Fruit fly (Drosophila melanogaster): ENCODE data around the gene kek5.
A peak's percentile ranks its signal among the peaks of the same experiment; 100 is the strongest.

Gene kek5

dm6 chrX:19354628-19355101, 1.7 kb downstream of the kek5 start (continued):
- no peak for TF ChIP-seq Doc2 (GFP tag; IDR thresholded peaks at IDR 0.05)
- TF ChIP-seq CG43689 (GFP tag; IDR thresholded peaks at IDR 0.05) = no peak
- TF ChIP-seq az2 (GFP tag; optimal IDR thresholded peaks at IDR 0.05) = peak; percentile 55
- TF ChIP-seq exex (tag; optimal IDR thresholded peaks at IDR 0.05) = no peak
- no peak for TF ChIP-seq odd (GFP tag; optimal IDR thresholded peaks at IDR 0.05)
- peak; percentile 63 for TF ChIP-seq grau (tag; optimal IDR thresholded peaks at IDR 0.05)
- TF ChIP-seq CG3847 (GFP tag; IDR thresholded peaks at IDR 0.05) = 0 out of 2 replicates have a peak, but pooled peaks have one; percentile 16
- peak; percentile 62 for TF ChIP-seq CG15269 (tag; optimal IDR thresholded peaks at IDR 0.05)
- TF ChIP-seq ash1 (GFP tag; optimal IDR thresholded peaks at IDR 0.05) = no peak
- peak; percentile 40 for TF ChIP-seq pb (GFP tag; optimal IDR thresholded peaks at IDR 0.05)
- peak; percentile 20 for TF ChIP-seq Mad (GFP tag; optimal IDR thresholded peaks at IDR 0.05)
- TF ChIP-seq lola (GFP tag; optimal IDR thresholded peaks at IDR 0.05) = peak in 1 of 3 experiments; percentile 68
- peak; percentile 45 for TF ChIP-seq unpg (GFP tag; optimal IDR thresholded peaks at IDR 0.05)
- peak; percentile 83 for TF ChIP-seq Med (GFP tag)
- TF ChIP-seq CG15514 (GFP tag; optimal IDR thresholded peaks at IDR 0.05) = peak; percentile 9
- TF ChIP-seq crol (GFP tag; IDR thresholded peaks at IDR 0.05) = no peak
- peak; percentile 42 for TF ChIP-seq corto (GFP tag; optimal IDR thresholded peaks at IDR 0.05)
- TF ChIP-seq sisA (GFP tag; IDR thresholded peaks at IDR 0.05) = peak; percentile 48; the same call in 1 of the 2 replicates
- 0 out of 3 replicates have a peak, but pooled peaks have one; percentile 13 for TF ChIP-seq zfh1 (GFP tag; IDR thresholded peaks at IDR 0.05)
- TF ChIP-seq ac (GFP tag; optimal IDR thresholded peaks at IDR 0.05) = no peak
- TF ChIP-seq tin (GFP tag; optimal IDR thresholded peaks at IDR 0.05) = peak; percentile 38
- peak; percentile 6 for TF ChIP-seq Fer3 (tag; optimal IDR thresholded peaks at IDR 0.05)
- TF ChIP-seq CG15696 (tag; optimal IDR thresholded peaks at IDR 0.05) = peak; percentile 25
- no peak for TF ChIP-seq al (GFP tag; IDR thresholded peaks at IDR 0.05)
- peak; percentile 11 for TF ChIP-seq Xbp1 (GFP tag; optimal IDR thresholded peaks at IDR 0.05)
- peak; percentile 13 for TF ChIP-seq en (GFP tag; optimal IDR thresholded peaks at IDR 0.05)
- TF ChIP-seq D19A (tag; optimal IDR thresholded peaks at IDR 0.05) = peak; percentile 99
- peak; percentile 49 for TF ChIP-seq fd96Cb (tag; optimal IDR thresholded peaks at IDR 0.05)
- TF ChIP-seq CG11696 (GFP tag; IDR thresholded peaks at IDR 0.05) = no peak
- 0 out of 3 replicates have a peak, but pooled peaks have one; percentile 28 for TF ChIP-seq CG2199 (GFP tag; IDR thresholded peaks at IDR 0.05)
- no peak for TF ChIP-seq CG8359 (GFP tag; optimal IDR thresholded peaks at IDR 0.05; ENCODE audit: borderline replicate concordance)
- TF ChIP-seq CG11398 (GFP tag; optimal IDR thresholded peaks at IDR 0.05) = peak; percentile 42
- TF ChIP-seq D (optimal IDR thresholded peaks at IDR 0.05) = no peak
- peak; percentile 26 for TF ChIP-seq D (GFP tag; optimal IDR thresholded peaks at IDR 0.05)
- TF ChIP-seq Atf6 (GFP tag; IDR thresholded peaks at IDR 0.05) = 0 out of 2 replicates have a peak, but pooled peaks have one; percentile 22
- TF ChIP-seq CG9727 (GFP tag; optimal IDR thresholded peaks at IDR 0.05) = peak; percentile 57
- no peak for TF ChIP-seq Atf3 (GFP tag; optimal IDR thresholded peaks at IDR 0.05)
- TF ChIP-seq sd (tag; optimal IDR thresholded peaks at IDR 0.05) = peak; percentile 6
- TF ChIP-seq CG7963 (GFP tag; IDR thresholded peaks at IDR 0.05; ENCODE audit: partially characterized antibody) = no peak
- TF ChIP-seq Mes4 (GFP tag; optimal IDR thresholded peaks at IDR 0.05) = no peak
- peak; percentile 50 for TF ChIP-seq CG3281 (GFP tag; optimal IDR thresholded peaks at IDR 0.05)
- no peak for TF ChIP-seq cwo (GFP tag; optimal IDR thresholded peaks at IDR 0.05)
- peak; percentile 2 for TF ChIP-seq CG30431 (GFP tag; optimal IDR thresholded peaks at IDR 0.05)
- TF ChIP-seq ind (GFP tag; optimal IDR thresholded peaks at IDR 0.05) = peak; percentile 38
- peak; percentile 46 for TF ChIP-seq CG12769 (tag; optimal IDR thresholded peaks at IDR 0.05)
- TF ChIP-seq CG11723 (GFP tag; optimal IDR thresholded peaks at IDR 0.05) = peak; percentile 14
- TF ChIP-seq CG6254 (GFP tag; optimal IDR thresholded peaks at IDR 0.05) = peak; percentile 16
- peak; percentile 20; the same call in 1 of the 2 replicates for TF ChIP-seq CG10366 (GFP tag; IDR thresholded peaks at IDR 0.05)
- TF ChIP-seq CG11504 (tag; optimal IDR thresholded peaks at IDR 0.05) = peak; percentile 70
- no peak for TF ChIP-seq MBD-R2 (GFP tag; IDR thresholded peaks at IDR 0.05)

Data from whole organism, embryonic.